Fruit fly (Drosophila melanogaster) whole organism, embryonic: ENCODE measurements around the gene CG10063.

ENCODE experiments used
- CG10209 ChIP-seq: fragments of 200-800 bp; sonication (Bioruptor generic); optimal IDR thresholded peaks from 3 replicates; lab custom pipeline; 2017; ENCODE audit warnings: missing biosample characterization, mild to moderate bottlenecking, missing genetic modification characterization, missing genetic modification reagents
- CG12769 ChIP-seq: fragments of 200-800 bp; sonication (Bioruptor generic); optimal IDR thresholded peaks from 2 replicates; lab custom pipeline; 2019; ENCODE audit warnings: missing biosample characterization, mild to moderate bottlenecking, missing genetic modification characterization, moderate library complexity
- CG15601 ChIP-seq: fragments of 200-800 bp; sonication (Bioruptor generic); optimal IDR thresholded peaks from 3 replicates; lab custom pipeline; 2019; ENCODE audit warnings: missing biosample characterization, mild to moderate bottlenecking, missing genetic modification characterization, moderate library complexity
- CG18011 ChIP-seq: fragments of 200-800 bp; sonication (Bioruptor generic); optimal IDR thresholded peaks from 2 replicates; lab custom pipeline; 2017; ENCODE audit warnings: missing biosample characterization, missing genetic modification characterization, mild to moderate bottlenecking, moderate library complexity, missing genotype
- CG1832 ChIP-seq: fragments of 200-800 bp; sonication (Bioruptor generic); optimal IDR thresholded peaks from 2 replicates; lab custom pipeline; 2017; ENCODE audit warnings: missing biosample characterization, mild to moderate bottlenecking, missing genetic modification characterization, inconsistent platforms
- CG18599 ChIP-seq: fragments of 200-800 bp; sonication (Bioruptor generic); optimal IDR thresholded peaks from 3 replicates; lab custom pipeline; 2017; ENCODE audit warnings: missing biosample characterization, missing genetic modification characterization, mild to moderate bottlenecking, moderate library complexity, missing genetic modification reagents
- CG2889 ChIP-seq: fragments of 200-800 bp; sonication (Bioruptor generic); IDR thresholded peaks from 3 replicates; pipeline ENCODE4 v1.3.6; 2022; ENCODE audit warnings: missing biosample characterization, missing genetic modification characterization
- CG31388 ChIP-seq: fragments of 200-800 bp; sonication (Bioruptor generic); optimal IDR thresholded peaks from 2 replicates; lab custom pipeline; 2016; ENCODE audit warnings: missing biosample characterization, missing genetic modification characterization
- CG34422 ChIP-seq: fragments of 200-800 bp; sonication (Bioruptor generic); IDR thresholded peaks from 3 replicates; pipeline ENCODE4 v1.3.6; 2022; ENCODE audit warnings: missing biosample characterization, missing genetic modification characterization
- CG3838 ChIP-seq: fragments of 200-800 bp; sonication (Bioruptor generic); optimal IDR thresholded peaks from 3 replicates; lab custom pipeline; 2016; ENCODE audit warnings: missing biosample characterization, missing genetic modification characterization
- CG42726 ChIP-seq: fragments of 200-800 bp; sonication (Bioruptor generic); IDR thresholded peaks from 2 replicates; pipeline ENCODE4 v1.3.6; 2022; ENCODE audit warnings: missing biosample characterization, missing genetic modification characterization; ENCODE audit not compliant: partially characterized antibody
- CG43689 ChIP-seq: fragments of 200-800 bp; sonication (Bioruptor generic); IDR thresholded peaks from 2 replicates; pipeline ENCODE4 v1.3.6; 2022; ENCODE audit warnings: missing biosample characterization, missing genetic modification characterization
- CG4854 ChIP-seq: fragments of 200-800 bp; sonication (Bioruptor generic); optimal IDR thresholded peaks from 2 replicates; lab custom pipeline; 2016; ENCODE audit warnings: missing biosample characterization, missing genetic modification characterization, inconsistent platforms
- CG7786 ChIP-seq: fragments of 200-800 bp; sonication (Bioruptor generic); optimal IDR thresholded peaks from 2 replicates; lab custom pipeline; 2016; ENCODE audit warnings: missing biosample characterization, missing genetic modification characterization
- CG8359 ChIP-seq: fragments of 200-800 bp; sonication (Bioruptor generic); optimal IDR thresholded peaks from 2 replicates; lab custom pipeline; 2017; ENCODE audit warnings: missing biosample characterization, mild to moderate bottlenecking, missing genetic modification characterization, borderline replicate concordance
- CG8388 ChIP-seq: fragments of 200-800 bp; sonication (Bioruptor generic); optimal IDR thresholded peaks from 2 replicates; lab custom pipeline; 2019; ENCODE audit warnings: missing biosample characterization, mild to moderate bottlenecking, missing genetic modification characterization, moderate library complexity
- CoRest ChIP-seq: fragments of 200-800 bp; sonication (Bioruptor generic); optimal IDR thresholded peaks from 3 replicates; lab custom pipeline; 2018; ENCODE audit warnings: missing biosample characterization, mild to moderate bottlenecking, missing genetic modification characterization, moderate library complexity
- D19A ChIP-seq: fragments of 200-800 bp; optimal IDR thresholded peaks from 3 replicates; lab custom pipeline; 2019; ENCODE audit warnings: missing biosample characterization, mild to moderate bottlenecking, missing genetic modification characterization, moderate library complexity
- Dek ChIP-seq: fragments of 200-800 bp; sonication (Bioruptor generic); optimal IDR thresholded peaks from 3 replicates; lab custom pipeline; 2019; ENCODE audit warnings: missing biosample characterization, mild to moderate bottlenecking, missing genetic modification characterization, moderate library complexity
- Fer2 ChIP-seq: fragments of 200-800 bp; sonication (Bioruptor generic); optimal IDR thresholded peaks from 2 replicates; lab custom pipeline; 2018; ENCODE audit warnings: missing biosample characterization, mild to moderate bottlenecking, missing genetic modification characterization, moderate library complexity
- Hand ChIP-seq: fragments of 200-800 bp; sonication (Bioruptor generic); optimal IDR thresholded peaks from 2 replicates; lab custom pipeline; 2017; ENCODE audit warnings: mild to moderate bottlenecking, missing biosample characterization, missing genetic modification reagents, missing genetic modification characterization
- Hsf ChIP-seq: fragments of 200-800 bp; sonication (Bioruptor generic); optimal IDR thresholded peaks from 3 replicates; lab custom pipeline; 2016; ENCODE audit warnings: missing biosample characterization, missing genetic modification characterization
- Mes4 ChIP-seq: fragments of 200-800 bp; sonication (Bioruptor generic); optimal IDR thresholded peaks from 2 replicates; lab custom pipeline; 2016; ENCODE audit warnings: missing biosample characterization, missing genetic modification characterization
- Opbp ChIP-seq: fragments of 200-800 bp; sonication (Bioruptor generic); IDR thresholded peaks from 3 replicates; pipeline ENCODE4 v1.3.6; 2022; ENCODE audit warnings: missing biosample characterization, missing genetic modification characterization; ENCODE audit not compliant: partially characterized antibody
- Ptx1 ChIP-seq: fragments of 200-800 bp; sonication (Bioruptor generic); IDR thresholded peaks from 2 replicates; pipeline ENCODE4 v1.3.6; 2022; ENCODE audit warnings: missing biosample characterization, missing genetic modification characterization
- Rx ChIP-seq: fragments of 200-800 bp; sonication (Bioruptor generic); IDR thresholded peaks from 2 replicates; pipeline ENCODE4 v1.3.6; 2022; ENCODE audit warnings: missing biosample characterization, missing genetic modification characterization
- Ssrp ChIP-seq: fragments of 200-800 bp; sonication (Bioruptor generic); optimal IDR thresholded peaks from 2 replicates; lab custom pipeline; 2018; ENCODE audit warnings: missing biosample characterization, mild to moderate bottlenecking, missing genetic modification characterization, moderate library complexity
- TFAM ChIP-seq: fragments of 200-800 bp; sonication (Bioruptor generic); optimal IDR thresholded peaks from 2 replicates; lab custom pipeline; 2017; ENCODE audit warnings: missing biosample characterization, missing genetic modification characterization, inconsistent platforms
- Vsx1 ChIP-seq: fragments of 200-800 bp; sonication (Bioruptor generic); optimal IDR thresholded peaks from 2 replicates; lab custom pipeline; 2017; ENCODE audit warnings: missing biosample characterization, mild to moderate bottlenecking, missing genetic modification characterization, missing genetic modification reagents
- abd-A ChIP-seq: fragments of 200-800 bp; sonication (Bioruptor generic); optimal IDR thresholded peaks from 3 replicates; lab custom pipeline; 2019; ENCODE audit warnings: missing biosample characterization, mild to moderate bottlenecking, missing genetic modification characterization, moderate library complexity
- aop ChIP-seq: fragments of 200-800 bp; sonication (Bioruptor generic); IDR thresholded peaks from 2 replicates; pipeline ENCODE4 v1.3.6; 2022; ENCODE audit warnings: missing biosample characterization, missing genetic modification characterization
- dimm ChIP-seq: fragments of 200-800 bp; sonication (Bioruptor generic); IDR thresholded peaks from 2 replicates; pipeline ENCODE4 v1.3.6; 2022; ENCODE audit warnings: missing biosample characterization, missing genetic modification characterization
- eve ChIP-seq, 2 experiments: fragments of >200 bp; optimal IDR thresholded peaks; 2 replicates each; lab custom pipeline; 2017; ENCODE audit warnings: missing biosample characterization in 2 of 2, missing genetic modification characterization in 2 of 2
- ewg ChIP-seq: fragments of 200-800 bp; sonication (Bioruptor generic); optimal IDR thresholded peaks from 3 replicates; lab custom pipeline; 2017; ENCODE audit warnings: mild to moderate bottlenecking, missing biosample characterization, missing genetic modification reagents, missing genetic modification characterization
- gro ChIP-seq: fragments of 200-800 bp; sonication (Bioruptor generic); optimal IDR thresholded peaks from 2 replicates; lab custom pipeline; 2016; ENCODE audit warnings: missing biosample characterization, missing genetic modification characterization
- gt ChIP-seq: fragments of 200-800 bp; sonication (Bioruptor generic); IDR thresholded peaks from 2 replicates; pipeline ENCODE4 v1.3.6; 2022; ENCODE audit warnings: missing biosample characterization, missing genetic modification characterization
- lbe ChIP-seq: fragments of 200-800 bp; sonication (Bioruptor generic); optimal IDR thresholded peaks from 2 replicates; lab custom pipeline; 2016; ENCODE audit warnings: missing biosample characterization, mild to moderate bottlenecking, missing genetic modification characterization
- lola ChIP-seq, 3 experiments: fragments of >200 bp in 2 of 3; fragments of 200-800 bp in 1 of 3; sonication (Bioruptor generic) in 1 of 3; optimal IDR thresholded peaks; 2 replicates each; lab custom pipeline; 2017 to 2019; ENCODE audit warnings: missing biosample characterization in 3 of 3, missing genetic modification characterization in 3 of 3, mild to moderate bottlenecking in 1 of 3, moderate library complexity in 1 of 3
- luna ChIP-seq: fragments of 200-800 bp; sonication (Bioruptor generic); optimal IDR thresholded peaks from 2 replicates; lab custom pipeline; 2016; ENCODE audit warnings: missing biosample characterization, missing genetic modification characterization
- org-1 ChIP-seq: fragments of 200-800 bp; sonication (Bioruptor generic); optimal IDR thresholded peaks from 2 replicates; lab custom pipeline; 2017; ENCODE audit warnings: missing biosample characterization, missing genetic modification characterization
- otp ChIP-seq: fragments of 200-800 bp; sonication (Bioruptor generic); IDR thresholded peaks from 3 replicates; pipeline ENCODE4, ENCODE4 v1.3.6; 2022; ENCODE audit warnings: missing biosample characterization, missing genetic modification characterization
- pita ChIP-seq: fragments of 200-800 bp; sonication (Bioruptor generic); optimal IDR thresholded peaks from 2 replicates; lab custom pipeline; 2017; ENCODE audit warnings: missing biosample characterization, mild to moderate bottlenecking, missing genetic modification characterization
- sob ChIP-seq: fragments of 200-800 bp; sonication (Bioruptor generic); IDR thresholded peaks from 2 replicates; pipeline ENCODE4 v1.3.6; 2022; ENCODE audit warnings: missing biosample characterization, missing genetic modification characterization
- trh ChIP-seq: fragments of 200-800 bp; sonication (Bioruptor generic); optimal IDR thresholded peaks from 2 replicates; lab custom pipeline; 2016; ENCODE audit warnings: missing biosample characterization, missing genetic modification characterization
- ttk ChIP-seq: fragments of 200-800 bp; sonication (Bioruptor generic); IDR thresholded peaks from 2 replicates; pipeline ENCODE4 v2.1.2; 2022; ENCODE audit warnings: missing biosample characterization, missing genetic modification characterization
- tx ChIP-seq: fragments of 200-800 bp; sonication (Bioruptor generic); optimal IDR thresholded peaks from 2 replicates; lab custom pipeline; 2016; ENCODE audit warnings: missing biosample characterization, missing genetic modification characterization
- zen ChIP-seq: fragments of 200-800 bp; sonication (Bioruptor generic); optimal IDR thresholded peaks from 3 replicates; lab custom pipeline; 2018; ENCODE audit warnings: missing biosample characterization, mild to moderate bottlenecking, missing genetic modification characterization, moderate library complexity

Gene CG10063

dm6 chr3L:6955254-6956229 is 16.7 kb downstream of the CG10063 start, which contains the start of the genes CG10077 and CG9948 (continued):
- TF ChIP-seq pita (GFP tag; lab: Kevin White, UChicago) (no peak), Fer2 (tag; lab: Kevin White, UChicago) (peak; percentile 81), Dek (tag; lab: Kevin White, UChicago) (peak; percentile 89), Hsf (GFP tag; lab: Kevin White, UChicago) (peak; percentile 87), CG42726 (GFP tag; lab: Robert Waterston, UW) (peak; percentile 49; the same call in 1 of the 2 replicates), CG3838 (GFP tag; lab: Kevin White, UChicago) (peak; percentile 27), CoRest (peak; percentile 91), ewg (peak; percentile 72), lbe (GFP tag; lab: Kevin White, UChicago) (peak; percentile 89), gt (GFP tag; lab: Robert Waterston, UW) (peak; percentile 68), trh (GFP tag; lab: Kevin White, UChicago) (peak; percentile 67), CG7786 (peak; percentile 6), eve (GFP tag; optimal IDR thresholded peaks at IDR 0.05; lab: Kevin White, UChicago) (no peak), CG1832 (GFP tag; lab: Kevin White, UChicago) (no peak), CG43689 (GFP tag; lab: Robert Waterston, UW) (peak; percentile 64), CG31388 (peak; percentile 63), Mes4 (GFP tag; lab: Kevin White, UChicago) (peak; percentile 41), lola (GFP tag; optimal IDR thresholded peaks at IDR 0.05; lab: Kevin White, UChicago) (peak in 1 of 3 experiments; percentile 87), tx (peak; percentile 9), CG12769 (peak; percentile 94), aop (GFP tag; lab: Robert Waterston, UW) (0 out of 2 replicates have a peak, but pooled peaks have one; percentile 17), zen (peak; percentile 87), D19A (tag; lab: Kevin White, UChicago) (peak; percentile 86), CG18011 (peak; percentile 59), org-1 (GFP tag; lab: Kevin White, UChicago) (peak; percentile 79), CG15601 (tag; lab: Kevin White, UChicago) (peak; percentile 86), Vsx1 (GFP tag; lab: Kevin White, UChicago) (peak; percentile 61), ttk (peak; percentile 85), CG8388 (GFP tag; lab: Kevin White, UChicago) (peak; percentile 89), sob (GFP tag; lab: Robert Waterston, UW) (peak; percentile 90), Ssrp (peak; percentile 87), Hand (peak; percentile 85), CG18599 (peak; percentile 89), abd-A (tag; lab: Kevin White, UChicago) (no peak), Ptx1 (GFP tag; lab: Robert Waterston, UW) (peak; percentile 94), CG10209 (peak; percentile 82), dimm (GFP tag; lab: Robert Waterston, UW) (peak; percentile 79), CG4854 (peak; percentile 69), Rx (GFP tag; lab: Robert Waterston, UW) (peak; percentile 88), CG2889 (peak; percentile 80), Opbp (peak; percentile 71; the same call in 2 of the 3 replicates), luna (GFP tag; lab: Kevin White, UChicago) (peak; percentile 1), TFAM (peak; percentile 26), CG34422 (GFP tag; lab: Robert Waterston, UW) (peak; percentile 94), CG8359 (GFP tag; lab: Kevin White, UChicago) (peak; percentile 65), gro (GFP tag; lab: Kevin White, UChicago) (peak; percentile 31), otp (GFP tag; lab: Robert Waterston, UW) (peak; percentile 83)
